Fruit fly (Drosophila melanogaster): ENCODE results near the gene CG42300.

CG42300 gene

DNA sequence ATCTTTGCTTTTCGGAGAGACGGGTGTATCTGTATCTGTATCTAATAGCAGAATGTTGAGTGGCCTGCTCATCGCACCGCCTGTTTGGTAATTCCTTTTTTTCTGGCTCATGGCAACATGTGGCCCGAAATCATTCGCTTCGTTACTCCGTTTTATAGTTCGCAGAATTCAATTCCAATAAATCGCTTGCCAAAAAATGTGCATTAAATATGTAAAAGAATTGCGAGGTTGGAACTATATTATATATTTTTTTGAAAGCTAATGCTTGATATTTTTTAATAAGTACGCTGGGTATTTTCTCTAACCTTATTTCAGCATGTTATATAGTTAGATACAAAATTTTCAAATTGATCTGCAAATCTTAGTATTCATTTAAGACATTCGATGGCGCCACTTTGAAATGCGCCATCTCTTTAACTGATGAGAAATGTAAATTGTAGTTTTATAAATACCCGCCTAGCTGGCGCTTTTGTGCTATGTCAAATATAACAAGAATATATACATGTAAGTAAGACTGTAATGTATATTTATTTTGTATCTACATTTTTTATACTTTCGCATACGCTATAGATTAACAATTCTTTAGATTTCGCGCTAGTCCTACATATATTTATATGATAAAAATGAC is 38.5 kb upstream of the CG42300 start (continued):
- TF ChIP-seq Nf-YB (GFP tag; optimal IDR thresholded peaks at IDR 0.05): no peak
- TF ChIP-seq Camta (GFP tag; optimal IDR thresholded peaks at IDR 0.05): no peak
- TF ChIP-seq ATbp (GFP tag; optimal IDR thresholded peaks at IDR 0.05): no peak
- no peak for TF ChIP-seq CG17912 (GFP tag; optimal IDR thresholded peaks at IDR 0.05)
- no peak for TF ChIP-seq CG10267 (tag; optimal IDR thresholded peaks at IDR 0.05)
- peak; percentile 20 for TF ChIP-seq D19A (tag; optimal IDR thresholded peaks at IDR 0.05)
- peak; percentile 61 for TF ChIP-seq CG16813 (GFP tag; IDR thresholded peaks at IDR 0.05; ENCODE audit: partially characterized antibody)
- TF ChIP-seq pb (GFP tag; optimal IDR thresholded peaks at IDR 0.05): no peak
- TF ChIP-seq psq (GFP tag; optimal IDR thresholded peaks at IDR 0.05): no peak
- TF ChIP-seq CG10147 (GFP tag; optimal IDR thresholded peaks at IDR 0.05): no peak
- TF ChIP-seq CG3281 (GFP tag; optimal IDR thresholded peaks at IDR 0.05): no peak
- TF ChIP-seq D (optimal IDR thresholded peaks at IDR 0.05): no peak
- no peak for TF ChIP-seq D (GFP tag; optimal IDR thresholded peaks at IDR 0.05)
- TF ChIP-seq H15 (GFP tag; IDR thresholded peaks at IDR 0.05): peak; percentile 50; the same call in 1 of the 3 replicates
- TF ChIP-seq pho (GFP tag; optimal IDR thresholded peaks at IDR 0.05): no peak
- no peak for TF ChIP-seq Asciz (GFP tag; optimal IDR thresholded peaks at IDR 0.05)
- no peak for TF ChIP-seq Dfd (GFP tag; optimal IDR thresholded peaks at IDR 0.05)
- no peak for TF ChIP-seq Oli (tag; optimal IDR thresholded peaks at IDR 0.05)
- peak; percentile 3 for TF ChIP-seq sug (tag; optimal IDR thresholded peaks at IDR 0.05)
- no peak for TF ChIP-seq slp2 (GFP tag; optimal IDR thresholded peaks at IDR 0.05)
- no peak for TF ChIP-seq CkIIα-i1 (GFP tag; IDR thresholded peaks at IDR 0.05)
- no peak for TF ChIP-seq Mes4 (GFP tag; optimal IDR thresholded peaks at IDR 0.05)
- no peak for TF ChIP-seq CG7372 (GFP tag; IDR thresholded peaks at IDR 0.05)
- TF ChIP-seq HLH3B (GFP tag; IDR thresholded peaks at IDR 0.05): peak; percentile 49
- no peak for TF ChIP-seq her (GFP tag; optimal IDR thresholded peaks at IDR 0.05)
- peak; percentile 5 for TF ChIP-seq CG12942 (GFP tag; optimal IDR thresholded peaks at IDR 0.05)
- no peak for TF ChIP-seq CG9727 (GFP tag; optimal IDR thresholded peaks at IDR 0.05)
- peak; percentile 66 for TF ChIP-seq CG42726 (GFP tag; IDR thresholded peaks at IDR 0.05; ENCODE audit: partially characterized antibody)
- no peak for TF ChIP-seq CG15073 (GFP tag; optimal IDR thresholded peaks at IDR 0.05)
- no peak for TF ChIP-seq ab (GFP tag; optimal IDR thresholded peaks at IDR 0.05)
- peak; percentile 66; the same call in 1 of the 3 replicates for TF ChIP-seq CG3726 (GFP tag; IDR thresholded peaks at IDR 0.05)
- no peak for TF ChIP-seq CG2120 (GFP tag; optimal IDR thresholded peaks at IDR 0.05)
- TF ChIP-seq dmrt11E (tag; optimal IDR thresholded peaks at IDR 0.05): peak; percentile 11
- TF ChIP-seq CG10565 (GFP tag; optimal IDR thresholded peaks at IDR 0.05): no peak
- no peak for TF ChIP-seq CG7786 (GFP tag; optimal IDR thresholded peaks at IDR 0.05)
- peak; percentile 7 for TF ChIP-seq bcd (GFP tag; optimal IDR thresholded peaks at IDR 0.05)
- TF ChIP-seq HmgD (GFP tag; optimal IDR thresholded peaks at IDR 0.05): no peak
- TF ChIP-seq CG12071 (GFP tag; optimal IDR thresholded peaks at IDR 0.05): no peak
- TF ChIP-seq ara (GFP tag; IDR thresholded peaks at IDR 0.05): no peak; the same call in 1 of the 2 replicates
- no peak for TF ChIP-seq sc (optimal IDR thresholded peaks at IDR 0.05)
- no peak for TF ChIP-seq sc (GFP tag; optimal IDR thresholded peaks at IDR 0.05)
- peak; percentile 24 for TF ChIP-seq stwl (tag; optimal IDR thresholded peaks at IDR 0.05)
- no peak for TF ChIP-seq CG17568 (GFP tag; optimal IDR thresholded peaks at IDR 0.05)
- no peak for TF ChIP-seq grn (GFP tag; optimal IDR thresholded peaks at IDR 0.05)
- TF ChIP-seq lab (GFP tag; optimal IDR thresholded peaks at IDR 0.05): no peak
- no peak for TF ChIP-seq prd (optimal IDR thresholded peaks at IDR 0.05)
- TF ChIP-seq prd (GFP tag; IDR thresholded peaks at IDR 0.05): peak; percentile 51; the same call in 2 of the 3 replicates
- peak; percentile 53; the same call in 2 of the 3 replicates for TF ChIP-seq Optix (GFP tag; IDR thresholded peaks at IDR 0.05)
- no peak for TF ChIP-seq tna (GFP tag; IDR thresholded peaks at IDR 0.05; ENCODE audit: partially characterized antibody)
- peak; percentile 50; the same call in 1 of the 2 replicates for TF ChIP-seq CG17328 (GFP tag; IDR thresholded peaks at IDR 0.05)
- TF ChIP-seq Aef1 (GFP tag; IDR thresholded peaks at IDR 0.05): peak; percentile 51

Measured in whole organism, embryonic.